Fruit fly (Drosophila melanogaster) whole organism, embryonic: Measurements from ENCODE around the gene CG6415.

Source experiments
- Atf-2 ChIP-seq: fragments of 200-800 bp; sonication (Bioruptor generic); optimal IDR thresholded peaks from 2 replicates; lab custom pipeline; 2016; ENCODE audit warnings: missing biosample characterization, missing genetic modification characterization
- BEAF-32 ChIP-seq: fragments of 200-800 bp; sonication (Bioruptor generic); optimal IDR thresholded peaks from 3 replicates; lab custom pipeline; 2017; ENCODE audit warnings: missing biosample characterization, missing genetic modification characterization, mild to moderate bottlenecking, moderate library complexity, missing genetic modification reagents
- CG1024 ChIP-seq: fragments of 200-800 bp; sonication (Bioruptor generic); IDR thresholded peaks from 2 replicates; pipeline ENCODE4 v1.3.6; 2022; ENCODE audit warnings: missing biosample characterization, missing genetic modification characterization
- CG10366 ChIP-seq: fragments of 200-800 bp; sonication (Bioruptor generic); IDR thresholded peaks from 2 replicates; pipeline ENCODE4 v1.3.6; 2022; ENCODE audit warnings: missing biosample characterization, missing genetic modification characterization
- CG11695 ChIP-seq: fragments of 200-800 bp; sonication (Bioruptor generic); IDR thresholded peaks from 3 replicates; pipeline ENCODE4 v1.3.6; 2022; ENCODE audit warnings: missing biosample characterization, missing genetic modification characterization
- CG11696 ChIP-seq: fragments of 200-800 bp; sonication (Bioruptor generic); IDR thresholded peaks from 2 replicates; pipeline ENCODE4 v1.3.6; 2022; ENCODE audit warnings: missing biosample characterization, missing genetic modification characterization
- CG15073 ChIP-seq: fragments of 200-800 bp; sonication (Bioruptor generic); optimal IDR thresholded peaks from 2 replicates; lab custom pipeline; 2016; ENCODE audit warnings: missing biosample characterization, missing genetic modification characterization
- CG15479 ChIP-seq: fragments of 200-800 bp; sonication (Bioruptor generic); optimal IDR thresholded peaks from 3 replicates; lab custom pipeline; 2019; ENCODE audit warnings: missing biosample characterization, mild to moderate bottlenecking, missing genetic modification characterization, moderate library complexity
- CG15514 ChIP-seq: fragments of 200-800 bp; sonication (Bioruptor generic); optimal IDR thresholded peaks from 3 replicates; lab custom pipeline; 2017; ENCODE audit warnings: missing biosample characterization, missing genetic modification characterization, mild to moderate bottlenecking, moderate library complexity, missing genetic modification reagents
- CG16863 ChIP-seq: fragments of 200-800 bp; sonication (Bioruptor generic); optimal IDR thresholded peaks from 3 replicates; lab custom pipeline; 2016; ENCODE audit warnings: missing biosample characterization, missing genetic modification characterization
- CG18619 ChIP-seq: fragments of 200-800 bp; sonication (Bioruptor generic); optimal IDR thresholded peaks from 3 replicates; lab custom pipeline; 2017; ENCODE audit warnings: missing biosample characterization, mild to moderate bottlenecking, missing genetic modification characterization
- CG30403 ChIP-seq: fragments of 200-800 bp; sonication (Bioruptor generic); optimal IDR thresholded peaks from 3 replicates; lab custom pipeline; 2016; ENCODE audit warnings: missing biosample characterization, missing genetic modification characterization
- CG31441 ChIP-seq: fragments of 200-800 bp; sonication (Bioruptor generic); IDR thresholded peaks from 2 replicates; pipeline ENCODE4 v1.3.6; 2022; ENCODE audit warnings: missing biosample characterization, missing genetic modification characterization
- CG33557 ChIP-seq: fragments of 200-800 bp; sonication (Bioruptor generic); optimal IDR thresholded peaks from 2 replicates; lab custom pipeline; 2019; ENCODE audit warnings: missing biosample characterization, mild to moderate bottlenecking, missing genetic modification characterization, moderate library complexity
- CG3726 ChIP-seq: fragments of 200-800 bp; sonication (Bioruptor generic); IDR thresholded peaks from 3 replicates; pipeline ENCODE4, ENCODE4 v1.3.6; 2022; ENCODE audit warnings: missing biosample characterization, missing genetic modification characterization
- CG6272 ChIP-seq: fragments of 200-800 bp; sonication (Bioruptor generic); IDR thresholded peaks from 2 replicates; pipeline ENCODE4 v1.3.6; 2022; ENCODE audit warnings: missing biosample characterization, missing genetic modification characterization
- CG6791 ChIP-seq: fragments of 200-800 bp; sonication (Bioruptor generic); IDR thresholded peaks from 3 replicates; pipeline ENCODE4 v1.3.6; 2022; ENCODE audit warnings: missing biosample characterization, missing genetic modification characterization; ENCODE audit not compliant: partially characterized antibody
- CG7372 ChIP-seq: fragments of 200-800 bp; sonication (Bioruptor generic); IDR thresholded peaks from 2 replicates; pipeline ENCODE4 v1.3.6; 2022; ENCODE audit warnings: missing biosample characterization, missing genetic modification characterization
- CG7839 ChIP-seq: fragments of 200-800 bp; sonication (Bioruptor generic); optimal IDR thresholded peaks from 3 replicates; lab custom pipeline; 2018; ENCODE audit warnings: missing biosample characterization, mild to moderate bottlenecking, missing genetic modification characterization, moderate library complexity
- CG8478 ChIP-seq: fragments of >200 bp; optimal IDR thresholded peaks from 2 replicates; lab custom pipeline; 2018
- CG9437 ChIP-seq: fragments of 200-800 bp; sonication (Bioruptor generic); optimal IDR thresholded peaks from 2 replicates; lab custom pipeline; 2018; ENCODE audit warnings: missing biosample characterization, mild to moderate bottlenecking, missing genetic modification characterization
- CG9817 ChIP-seq: fragments of 200-800 bp; sonication (Bioruptor generic); optimal IDR thresholded peaks from 2 replicates; lab custom pipeline; 2018; ENCODE audit warnings: missing biosample characterization, mild to moderate bottlenecking, missing genetic modification characterization, moderate library complexity
- Camta ChIP-seq: fragments of 200-800 bp; sonication (Bioruptor generic); optimal IDR thresholded peaks from 2 replicates; lab custom pipeline; 2016; ENCODE audit warnings: missing biosample characterization, missing genetic modification characterization
- Elba2 ChIP-seq: fragments of 200-800 bp; sonication (Bioruptor generic); optimal IDR thresholded peaks from 3 replicates; lab custom pipeline; 2016; ENCODE audit warnings: missing biosample characterization, missing genetic modification characterization
- Ets97D ChIP-seq: fragments of 200-800 bp; sonication (Bioruptor generic); optimal IDR thresholded peaks from 3 replicates; lab custom pipeline; 2016; ENCODE audit warnings: missing biosample characterization, missing genetic modification characterization
- Fer2 ChIP-seq: fragments of 200-800 bp; sonication (Bioruptor generic); optimal IDR thresholded peaks from 2 replicates; lab custom pipeline; 2018; ENCODE audit warnings: missing biosample characterization, mild to moderate bottlenecking, missing genetic modification characterization, moderate library complexity
- HLH54F ChIP-seq: fragments of 200-800 bp; sonication (Bioruptor generic); optimal IDR thresholded peaks from 3 replicates; lab custom pipeline; 2016; ENCODE audit warnings: missing biosample characterization, missing genetic modification characterization
- HmgD ChIP-seq: fragments of 200-800 bp; sonication (Bioruptor generic); optimal IDR thresholded peaks from 3 replicates; lab custom pipeline; 2016; ENCODE audit warnings: missing biosample characterization, missing genetic modification characterization
- MESR4 ChIP-seq: fragments of 200-800 bp; sonication (Bioruptor generic); optimal IDR thresholded peaks from 2 replicates; lab custom pipeline; 2018; ENCODE audit warnings: missing biosample characterization, mild to moderate bottlenecking, missing genetic modification characterization, moderate library complexity
- Max ChIP-seq: fragments of 200-800 bp; sonication (Bioruptor generic); optimal IDR thresholded peaks from 2 replicates; lab custom pipeline; 2016; ENCODE audit warnings: missing biosample characterization, mild to moderate bottlenecking, missing genetic modification characterization
- NfI ChIP-seq: fragments of 200-800 bp; sonication (Bioruptor generic); optimal IDR thresholded peaks from 3 replicates; lab custom pipeline; 2018; ENCODE audit warnings: missing biosample characterization, mild to moderate bottlenecking, missing genetic modification characterization, moderate library complexity
- Pdp1 ChIP-seq, 2 experiments: fragments of 200-800 bp; sonication (Bioruptor generic); optimal IDR thresholded peaks; 3 replicates each; lab custom pipeline; 2016; ENCODE audit warnings: missing biosample characterization in 2 of 2, missing genetic modification characterization in 2 of 2, mild to moderate bottlenecking in 1 of 2, moderate library complexity in 1 of 2
- Stat92E ChIP-seq, 3 experiments: fragments of >200 bp in 2 of 3; fragments of 200-800 bp in 1 of 3; sonication (Bioruptor generic) in 1 of 3; optimal IDR thresholded peaks; 2 replicates each; lab custom pipeline; 2017 to 2019; ENCODE audit warnings: missing biosample characterization in 3 of 3, missing genetic modification characterization in 3 of 3, mild to moderate bottlenecking in 1 of 3, moderate library complexity in 1 of 3
- Trl ChIP-seq, 3 experiments: fragments of >200 bp in 2 of 3; fragments of 200-800 bp in 1 of 3; sonication (Bioruptor generic) in 1 of 3; optimal IDR thresholded peaks; 2 replicates in 1 of 3; 3 replicates in 2 of 3; lab custom pipeline; 2016 to 2017; ENCODE audit warnings: missing biosample characterization in 1 of 3, missing genetic modification characterization in 1 of 3
- YL-1 ChIP-seq: fragments of 200-800 bp; sonication (Bioruptor generic); optimal IDR thresholded peaks from 3 replicates; lab custom pipeline; 2017; ENCODE audit warnings: missing biosample characterization, mild to moderate bottlenecking, missing genetic modification characterization
- fd96Cb ChIP-seq: fragments of 200-800 bp; sonication (Bioruptor generic); optimal IDR thresholded peaks from 2 replicates; lab custom pipeline; 2018; ENCODE audit warnings: missing biosample characterization, mild to moderate bottlenecking, missing genetic modification characterization, moderate library complexity
- ftz-f1 ChIP-seq: fragments of 200-800 bp; sonication (Bioruptor generic); optimal IDR thresholded peaks from 2 replicates; lab custom pipeline; 2016; ENCODE audit warnings: missing biosample characterization, missing genetic modification characterization
- gem ChIP-seq: fragments of 200-800 bp; sonication (Bioruptor generic); optimal IDR thresholded peaks from 2 replicates; lab custom pipeline; 2019; ENCODE audit warnings: missing biosample characterization, mild to moderate bottlenecking, missing genetic modification characterization, moderate library complexity
- grau ChIP-seq: fragments of 200-800 bp; optimal IDR thresholded peaks from 3 replicates; lab custom pipeline; 2019; ENCODE audit warnings: missing biosample characterization, mild to moderate bottlenecking, missing genetic modification characterization, moderate library complexity
- gsb-n ChIP-seq: fragments of 200-800 bp; sonication (Bioruptor generic); optimal IDR thresholded peaks from 3 replicates; lab custom pipeline; 2018; ENCODE audit warnings: missing biosample characterization, mild to moderate bottlenecking, missing genetic modification characterization
- lmd ChIP-seq: fragments of 200-800 bp; sonication (Bioruptor generic); IDR thresholded peaks from 2 replicates; pipeline ENCODE4 v1.3.6; 2022; ENCODE audit warnings: missing biosample characterization, missing genetic modification characterization
- pan ChIP-seq, 4 experiments: fragments of >200 bp in 3 of 4; fragments of 200-800 bp in 1 of 4; sonication (Bioruptor generic) in 1 of 4; optimal IDR thresholded peaks in 3 of 4; IDR thresholded peaks in 1 of 4; 2 replicates each; pipeline versions ENCODE4 v1.3.6 to Lab custom; 2017 to 2022; ENCODE audit warnings: missing biosample characterization in 2 of 4, missing genetic modification characterization in 2 of 4, mixed read lengths in 1 of 4
- pfk ChIP-seq: fragments of 200-800 bp; sonication (Bioruptor generic); optimal IDR thresholded peaks from 2 replicates; lab custom pipeline; 2018; ENCODE audit warnings: missing biosample characterization, mild to moderate bottlenecking, missing genetic modification characterization, moderate library complexity
- repo ChIP-seq: fragments of 200-800 bp; sonication (Bioruptor generic); optimal IDR thresholded peaks from 2 replicates; lab custom pipeline; 2016; ENCODE audit warnings: missing biosample characterization, missing genetic modification characterization
- ro ChIP-seq: fragments of 200-800 bp; sonication (Bioruptor generic); IDR thresholded peaks from 2 replicates; pipeline ENCODE4 v1.3.6; 2022; ENCODE audit warnings: missing biosample characterization, missing genetic modification characterization
- shn ChIP-seq: fragments of 200-800 bp; sonication (Bioruptor generic); optimal IDR thresholded peaks from 3 replicates; lab custom pipeline; 2016; ENCODE audit warnings: missing biosample characterization, missing genetic modification characterization
- tin ChIP-seq: fragments of 200-800 bp; sonication (Bioruptor generic); optimal IDR thresholded peaks from 3 replicates; lab custom pipeline; 2016; ENCODE audit warnings: missing biosample characterization, missing genetic modification characterization
- vfl ChIP-seq: fragments of 200-800 bp; sonication (Bioruptor generic); optimal IDR thresholded peaks from 2 replicates; lab custom pipeline; 2016; ENCODE audit warnings: missing biosample characterization, missing genetic modification characterization

The CG6415 gene

dm6 chr2L:10736993-10737756 is 33.8 kb downstream of the CG6415 start, which contains the start of the genes Vha16-5 and CG12299 (continued):
- TF ChIP-seq CG11695 = peak; percentile 29; the same call in 1 of the 3 replicates
- no peak for TF ChIP-seq Camta
- peak; percentile 48 for TF ChIP-seq Fer2 (tag; lab: Kevin White, UChicago)
- no peak for TF ChIP-seq gsb-n (tag; lab: Kevin White, UChicago)
- TF ChIP-seq CG16863 = peak; percentile 83
- peak; percentile 90 for TF ChIP-seq CG6791
- TF ChIP-seq CG15514 (GFP tag; lab: Kevin White, UChicago) = peak; percentile 83
- TF ChIP-seq CG9437 (GFP tag; lab: Kevin White, UChicago) = peak; percentile 47
- no peak for TF ChIP-seq CG15073 (GFP tag; lab: Kevin White, UChicago)
- peak; percentile 63 for TF ChIP-seq CG18619 (GFP tag; lab: Kevin White, UChicago)
- peak; percentile 90 for TF ChIP-seq shn (GFP tag; lab: Kevin White, UChicago)
- peak; percentile 74 for TF ChIP-seq Max (GFP tag; lab: Kevin White, UChicago)
- TF ChIP-seq BEAF-32 = peak; percentile 69
- peak; percentile 93 for TF ChIP-seq HLH54F
- peak; percentile 74 for TF ChIP-seq CG7372 (GFP tag; lab: Robert Waterston, UW)
- TF ChIP-seq pan (optimal IDR thresholded peaks at IDR 0.05; lab: Kevin White, UChicago) = no peak
- peak in 1 of 2 experiments; percentile 88 for TF ChIP-seq pan (GFP tag; optimal IDR thresholded peaks at IDR 0.05 in 1 of 2, IDR thresholded peaks at IDR 0.05 in 1 of 2)
- peak; percentile 71 for TF ChIP-seq Atf-2 (GFP tag; lab: Kevin White, UChicago)
- peak; percentile 92 for TF ChIP-seq lmd (GFP tag; lab: Robert Waterston, UW)
- peak; percentile 63 for TF ChIP-seq fd96Cb (tag; lab: Kevin White, UChicago)
- TF ChIP-seq Elba2 (GFP tag; lab: Kevin White, UChicago) = peak; percentile 55
- no peak for TF ChIP-seq pfk (GFP tag; lab: Kevin White, UChicago)
- peak; percentile 63; the same call in 2 of the 3 replicates for TF ChIP-seq CG3726 (GFP tag; lab: Robert Waterston, UW)
- no peak for TF ChIP-seq CG7839
- peak; percentile 68 for TF ChIP-seq grau
- TF ChIP-seq CG6272 (GFP tag; lab: Robert Waterston, UW) = peak; percentile 91
- TF ChIP-seq CG31441 (GFP tag; lab: Robert Waterston, UW) = no peak; the same call in none of the 2 replicates
- TF ChIP-seq CG1024 (GFP tag; lab: Robert Waterston, UW) = peak; percentile 88
- TF ChIP-seq repo (GFP tag; lab: Kevin White, UChicago) = peak; percentile 88
- TF ChIP-seq CG8478 (lab: Kevin White, UChicago) = no peak
- TF ChIP-seq ro (GFP tag; lab: Robert Waterston, UW) = peak; percentile 76
- peak; percentile 93 for TF ChIP-seq gem (tag; lab: Kevin White, UChicago)
- no peak for TF ChIP-seq CG15479
- peak; percentile 72 for TF ChIP-seq CG9817 (tag; lab: Kevin White, UChicago)
- no peak for TF ChIP-seq CG33557
- peak; percentile 95 for TF ChIP-seq CG10366
- peak; percentile 84 for TF ChIP-seq vfl
- TF ChIP-seq NfI (GFP tag; lab: Kevin White, UChicago) = peak; percentile 81
- TF ChIP-seq HmgD = peak; percentile 91
- peak; percentile 68 for TF ChIP-seq ftz-f1 (GFP tag; lab: Kevin White, UChicago)
- TF ChIP-seq Ets97D (GFP tag; lab: Kevin White, UChicago) = peak; percentile 87
- TF ChIP-seq YL-1 = no peak
- TF ChIP-seq Stat92E (GFP tag; optimal IDR thresholded peaks at IDR 0.05; lab: Kevin White, UChicago) = no peak
- TF ChIP-seq CG11696 = peak; percentile 52
- no peak for TF ChIP-seq Trl (optimal IDR thresholded peaks at IDR 0.05; lab: Kevin White, UChicago)
- TF ChIP-seq Trl (GFP tag; optimal IDR thresholded peaks at IDR 0.05; lab: Kevin White, UChicago) = peak; percentile 86
- peak; percentile 84 for TF ChIP-seq MESR4 (GFP tag; lab: Kevin White, UChicago)
- peak; percentile 93 for TF ChIP-seq CG30403 (GFP tag; lab: Kevin White, UChicago)
- TF ChIP-seq tin = peak; percentile 96
- TF ChIP-seq Pdp1 (GFP tag; optimal IDR thresholded peaks at IDR 0.05; lab: Kevin White, UChicago) = peak; percentile 84 to 88
